Fruit fly (Drosophila melanogaster) Kc167 (cell line): ENCODE measurements around the gene Claspin.

Source experiments
- Myc ChIP-seq: fragments of >200 bp; optimal IDR thresholded peaks from 2 replicates; lab custom pipeline; 2017; ENCODE audit warnings: missing external identifiers
- Sin3A ChIP-seq: fragments of >200 bp; optimal IDR thresholded peaks from 2 replicates; lab custom pipeline; 2018; ENCODE audit warnings: missing external identifiers
- h ChIP-seq: fragments of >200 bp; optimal IDR thresholded peaks from 3 replicates; lab custom pipeline; 2018; ENCODE audit warnings: missing external identifiers
- insv ChIP-seq: fragments of >200 bp; optimal IDR thresholded peaks from 3 replicates; lab custom pipeline; 2018; ENCODE audit warnings: missing external identifiers
- psq ChIP-seq: fragments of >200 bp; optimal IDR thresholded peaks from 2 replicates; lab custom pipeline; 2017; ENCODE audit warnings: missing external identifiers
- ttk ChIP-seq: sonication (Bioruptor generic); optimal IDR thresholded peaks from 2 replicates; lab custom pipeline; 2017; ENCODE audit warnings: missing external identifiers

The Claspin gene

DNA sequence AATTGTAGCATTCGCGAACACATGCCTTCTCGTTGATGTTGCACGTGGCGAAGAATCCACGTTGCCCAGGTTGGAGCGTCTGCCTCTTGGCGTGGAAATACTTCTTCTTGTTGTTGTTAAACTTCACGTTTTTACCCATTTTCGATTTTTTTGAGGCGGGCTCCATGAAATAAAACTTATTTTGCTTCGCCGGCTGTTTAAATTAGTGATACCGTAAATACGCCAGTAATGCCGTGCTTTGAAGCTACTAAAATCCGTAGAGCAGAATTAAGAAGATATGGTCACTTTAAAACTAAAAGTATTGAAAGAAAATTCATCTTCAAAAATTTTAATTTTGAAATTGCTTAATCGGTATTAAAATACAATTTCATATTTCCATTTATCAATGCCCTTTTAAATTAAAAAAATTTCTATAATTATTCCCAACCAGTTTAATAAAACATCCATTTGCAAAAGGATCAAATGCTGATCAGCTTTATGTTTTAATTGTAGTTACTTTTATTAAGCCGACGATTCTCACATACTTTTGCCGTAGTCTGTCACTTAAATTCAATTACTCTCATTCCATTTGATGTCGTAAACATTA, 8.8 kb downstream of the Claspin start, which contains the start of gene CG15014:
Gene CG15014, minus strand, starts transcription at position 228 of the 586 bp plus-strand sequence.
- TF ChIP-seq insv, result no peak
- no peak for TF ChIP-seq psq (lab: Kevin White, UChicago)
- no peak for TF ChIP-seq Myc
- no peak for TF ChIP-seq h (lab: Kevin White, UChicago)
- no peak for TF ChIP-seq Sin3A
- TF ChIP-seq ttk (lab: Kevin White, UChicago), result no peak

dm6 chr3L:4328048-4328447, 14.8 kb downstream of the Claspin start:
- TF ChIP-seq insv, result no peak
- no peak for TF ChIP-seq h (lab: Kevin White, UChicago)
- no peak for TF ChIP-seq Myc
- TF ChIP-seq ttk (lab: Kevin White, UChicago), result no peak
- no peak for TF ChIP-seq Sin3A
- TF ChIP-seq psq (lab: Kevin White, UChicago), result no peak

DNA sequence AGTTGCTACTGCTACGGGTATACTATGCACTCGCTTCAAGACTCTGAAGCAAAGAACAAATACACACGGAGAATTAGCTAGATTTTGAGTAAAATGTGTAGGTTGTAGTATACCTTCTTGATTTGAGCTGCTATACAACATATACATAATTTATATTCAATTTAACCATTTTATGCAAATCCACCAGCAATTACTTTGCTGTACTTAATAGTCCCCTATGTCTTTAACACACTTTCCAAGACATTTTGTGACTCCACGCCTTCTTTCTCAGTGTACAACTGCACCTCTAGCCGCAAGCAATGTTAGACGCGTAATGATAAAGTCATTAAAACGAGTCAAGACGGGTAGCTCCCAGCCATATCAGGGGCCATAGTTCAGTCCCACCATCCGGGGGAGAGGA, 23.3 kb downstream of the Claspin start:
- TF ChIP-seq insv, result no peak
- no peak for TF ChIP-seq Sin3A
- TF ChIP-seq Myc, result no peak
- no peak for TF ChIP-seq ttk (lab: Kevin White, UChicago)
- TF ChIP-seq psq (lab: Kevin White, UChicago), result no peak
- no peak for TF ChIP-seq h (lab: Kevin White, UChicago)

- TF ChIP-seq psq (lab: Kevin White, UChicago) (no peak), insv (no peak), Myc (no peak), Sin3A (no peak), h (lab: Kevin White, UChicago) (no peak), ttk (lab: Kevin White, UChicago) (no peak)
Observed at dm6 chr3L:4339525-4339924, 26.2 kb downstream of the Claspin start.

- no peak for TF ChIP-seq h (lab: Kevin White, UChicago)
Observed at dm6 chr3L:4340227-4340626, 26.9 kb downstream of the Claspin start.

- TF ChIP-seq insv, result no peak
- no peak for TF ChIP-seq h (lab: Kevin White, UChicago)
- TF ChIP-seq psq (lab: Kevin White, UChicago), result no peak
- TF ChIP-seq Myc, result no peak
- TF ChIP-seq Sin3A, result no peak
- no peak for TF ChIP-seq ttk (lab: Kevin White, UChicago)
Observed at dm6 chr3L:4341078-4341477, 27.8 kb downstream of the Claspin start.

DNA sequence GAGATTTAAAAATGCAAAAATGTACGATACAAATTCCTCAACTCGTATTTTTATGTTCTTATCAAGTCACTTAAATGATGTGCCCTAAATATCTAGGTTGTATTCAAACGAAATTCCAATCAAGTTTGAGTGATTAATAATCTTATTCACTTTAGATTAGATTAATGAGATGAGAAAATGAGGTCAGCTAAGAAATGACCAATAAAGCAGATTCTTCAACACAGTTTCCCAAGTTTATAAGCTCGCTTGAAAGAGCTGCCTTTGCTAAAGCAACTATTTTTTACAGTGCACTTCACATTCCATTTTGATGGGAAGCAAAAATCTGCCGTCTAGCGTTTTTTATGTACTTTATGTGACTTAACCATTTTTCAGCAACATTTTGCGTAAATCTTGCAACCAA, 33.1 kb downstream of the Claspin start:
- TF ChIP-seq Sin3A (no peak), insv (no peak), Myc (no peak), h (lab: Kevin White, UChicago) (no peak), psq (lab: Kevin White, UChicago) (no peak), ttk (lab: Kevin White, UChicago) (no peak)

- no peak for TF ChIP-seq ttk (lab: Kevin White, UChicago)
- no peak for TF ChIP-seq h (lab: Kevin White, UChicago)
- no peak for TF ChIP-seq Sin3A
- TF ChIP-seq psq (lab: Kevin White, UChicago), result no peak
- no peak for TF ChIP-seq insv
- TF ChIP-seq Myc, result no peak
Observed at dm6 chr3L:4348072-4348471, 34.8 kb downstream of the Claspin start.

- TF ChIP-seq ttk (lab: Kevin White, UChicago), result no peak
- TF ChIP-seq Myc, result no peak
- no peak for TF ChIP-seq h (lab: Kevin White, UChicago)
- TF ChIP-seq psq (lab: Kevin White, UChicago), result no peak
- no peak for TF ChIP-seq Sin3A
- no peak for TF ChIP-seq insv
Observed at dm6 chr3L:4348839-4349238, 35.6 kb downstream of the Claspin start.

DNA sequence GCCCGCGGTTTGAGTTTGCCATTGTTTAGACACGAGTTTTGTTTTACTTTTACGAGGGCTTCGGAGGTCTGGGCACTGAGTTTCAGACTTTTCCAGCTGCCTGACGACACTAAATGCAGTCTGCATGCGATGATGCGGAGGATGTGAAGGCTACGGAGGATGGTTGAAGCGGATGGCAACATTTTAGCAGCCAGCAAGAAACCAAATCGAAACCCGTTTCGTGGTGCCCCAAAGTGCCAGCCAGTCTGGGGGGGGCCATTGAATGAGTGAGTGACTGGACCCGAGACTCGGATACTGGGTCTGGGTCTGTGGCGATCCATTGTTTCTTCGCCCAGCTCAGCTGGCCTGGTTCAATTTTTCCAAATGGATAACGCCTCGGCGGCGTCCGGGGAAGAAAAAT, 36.0 kb downstream of the Claspin start:
- TF ChIP-seq h (lab: Kevin White, UChicago), result no peak

dm6 chr3L:4352009-4352408, 38.7 kb downstream of the Claspin start:
- TF ChIP-seq Sin3A, result no peak
- TF ChIP-seq Myc, result no peak
- no peak for TF ChIP-seq ttk (lab: Kevin White, UChicago)
- no peak for TF ChIP-seq psq (lab: Kevin White, UChicago)
- TF ChIP-seq insv, result no peak
- no peak for TF ChIP-seq h (lab: Kevin White, UChicago)

DNA sequence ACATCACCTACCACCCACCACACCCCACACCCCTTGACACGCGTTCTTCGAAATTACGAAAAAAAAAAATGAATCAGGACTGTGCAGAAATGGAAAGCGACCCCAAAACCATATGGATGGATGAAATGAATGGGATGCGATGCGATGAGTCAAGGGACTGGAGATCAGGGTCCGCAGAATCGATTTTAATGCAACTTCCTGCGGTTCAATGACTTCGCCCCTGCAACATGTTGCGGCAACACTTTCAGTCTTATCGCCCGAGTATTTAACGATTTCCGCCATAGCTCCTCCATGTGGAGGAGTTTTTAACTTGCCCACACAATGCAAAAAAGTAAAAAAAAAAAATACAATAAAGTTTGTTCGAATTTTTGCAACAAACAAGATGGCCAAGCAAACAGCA, 39.4 kb downstream of the Claspin start:
- TF ChIP-seq Myc (no peak), h (lab: Kevin White, UChicago) (no peak), insv (no peak), ttk (lab: Kevin White, UChicago) (no peak), psq (lab: Kevin White, UChicago) (no peak), Sin3A (no peak)

- TF ChIP-seq insv, result no peak
- TF ChIP-seq ttk (lab: Kevin White, UChicago), result no peak
- no peak for TF ChIP-seq Sin3A
- no peak for TF ChIP-seq psq (lab: Kevin White, UChicago)
- TF ChIP-seq h (lab: Kevin White, UChicago), result no peak
- no peak for TF ChIP-seq Myc
Observed at dm6 chr3L:4353657-4354075, 40.4 kb downstream of the Claspin start.
